Fruit fly (Drosophila melanogaster): Measurements from ENCODE around the gene CG2961.

DNA sequence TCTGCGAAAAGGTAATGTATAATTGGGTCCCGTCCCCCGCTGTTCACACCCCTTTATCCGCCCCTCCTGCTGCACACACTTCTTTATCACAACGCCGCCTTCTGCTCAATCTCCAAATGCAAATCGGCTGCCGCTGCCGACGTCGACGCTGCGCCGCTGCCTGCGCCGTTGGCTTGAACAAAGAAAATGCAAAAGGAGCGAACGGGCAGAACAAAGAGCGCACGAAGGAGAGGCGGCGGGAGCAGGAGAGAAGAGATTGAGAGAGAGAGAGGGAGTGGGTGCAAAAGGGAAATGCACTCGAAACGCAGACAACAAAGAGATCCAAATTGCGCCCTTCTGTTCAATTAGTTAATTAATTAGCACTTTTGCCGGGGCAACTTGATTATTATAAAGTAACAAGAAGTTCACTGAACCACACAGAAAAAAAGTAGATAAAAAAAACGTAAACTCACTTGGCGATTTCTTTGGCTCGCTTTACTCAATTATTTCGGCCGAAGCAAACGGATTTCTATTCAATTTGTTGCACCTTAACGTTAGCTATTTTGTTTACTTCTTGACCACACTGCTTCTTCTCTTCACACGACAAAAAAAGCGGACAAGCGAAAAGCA, 23.2 kb downstream of the CG2961 start:
- no peak for TF ChIP-seq h (optimal IDR thresholded peaks at IDR 0.05)
- TF ChIP-seq Myc (optimal IDR thresholded peaks at IDR 0.05) = no peak

Measured in Kc167 (cell line).